Worm (Caenorhabditis elegans) whole organism, L4 larva: Measurements from ENCODE around the gene acy-1.

Experiments
- F37D6.2 ChIP-seq: sonication (generic microtip); optimal IDR thresholded peaks from 2 replicates; lab custom pipeline; 2016; ENCODE audit warnings: mild to moderate bottlenecking, missing genetic modification characterization, missing compliant biosample characterization
- F49E8.2 ChIP-seq: sonication (generic microtip); optimal IDR thresholded peaks from 2 replicates; lab custom pipeline; 2016; ENCODE audit warnings: missing compliant biosample characterization, mild to moderate bottlenecking, missing genetic modification characterization, borderline replicate concordance
- ZK546.5 ChIP-seq, 2 experiments: sonication (generic microtip); optimal IDR thresholded peaks; 2 replicates each; lab custom pipeline; 2017; ENCODE audit warnings: missing biosample characterization in 2 of 2, missing genetic modification characterization in 2 of 2
- aha-1 ChIP-seq: fragments of 150-350 bp; peaks from one replicate; lab custom pipeline; 2014; ENCODE audit warnings: missing biosample characterization, missing genetic modification characterization
- aly-2 ChIP-seq: sonication (generic microtip); optimal IDR thresholded peaks from 2 replicates; lab custom pipeline; 2018; ENCODE audit warnings: missing biosample characterization, missing genetic modification characterization
- ceh-20 ChIP-seq: fragments of 200-800 bp; sonication (Bioruptor generic); IDR thresholded peaks from 2 replicates; pipeline ENCODE4 v1.3.6; 2022; ENCODE audit warnings: missing genetic modification reagents, missing genetic modification characterization, missing compliant biosample characterization
- ceh-82 ChIP-seq: sonication (generic microtip); optimal IDR thresholded peaks from 2 replicates; lab custom pipeline; 2017; ENCODE audit warnings: missing biosample characterization, missing genetic modification characterization
- ces-1 ChIP-seq: fragments of 150-350 bp; sonication (generic microtip); optimal IDR thresholded peaks from 4 replicates; lab custom pipeline; 2014; ENCODE audit warnings: missing biosample characterization, missing genetic modification reagents, missing genetic modification characterization
- daf-16 ChIP-seq, 3 experiments: sonication (generic microtip); optimal IDR thresholded peaks; 2 replicates each; lab custom pipeline; 2016 to 2017; ENCODE audit warnings: missing genetic modification characterization in 3 of 3, missing genetic modification reagents in 3 of 3, mild to moderate bottlenecking in 2 of 3, missing compliant biosample characterization in 2 of 3, missing biosample characterization in 1 of 3, moderate library complexity in 1 of 3
- daf-8 ChIP-seq: fragments of 200-800 bp; sonication (Bioruptor generic); IDR thresholded peaks from 2 replicates; pipeline ENCODE4 v1.3.6; 2022; ENCODE audit warnings: missing genetic modification characterization, missing compliant biosample characterization
- egl-43 ChIP-seq: fragments of 200-800 bp; sonication (Bioruptor generic); IDR thresholded peaks from 2 replicates; pipeline ENCODE4 v1.3.6; 2022; ENCODE audit warnings: missing genetic modification reagents, missing genetic modification characterization, missing compliant biosample characterization
- hlh-11 ChIP-seq: fragments of 200-800 bp; sonication (Bioruptor generic); optimal IDR thresholded peaks from 2 replicates; lab custom pipeline; 2018; ENCODE audit warnings: mild to moderate bottlenecking, missing genetic modification characterization, missing compliant biosample characterization
- lin-1 ChIP-seq: fragments of 200-800 bp; sonication (Bioruptor generic); IDR thresholded peaks from 2 replicates; pipeline ENCODE4 v1.3.6; 2022; ENCODE audit warnings: missing genetic modification reagents, missing genetic modification characterization, missing compliant biosample characterization
- lin-38 ChIP-seq: fragments of 200-800 bp; sonication (Bioruptor generic); IDR thresholded peaks from 2 replicates; pipeline ENCODE4 v1.3.6; 2022; ENCODE audit warnings: missing genetic modification reagents, missing genetic modification characterization, missing compliant biosample characterization
- lsy-2 ChIP-seq, 2 experiments: fragments of 150-350 bp in 1 of 2; sonication (generic microtip) in 1 of 2; optimal IDR thresholded peaks; 2 replicates each; lab custom pipeline; 2014 to 2017; ENCODE audit warnings: missing biosample characterization in 2 of 2, missing genetic modification characterization in 2 of 2
- mdl-1 ChIP-seq, 2 experiments: fragments of 150-350 bp in 1 of 2; sonication (generic microtip) in 1 of 2; optimal IDR thresholded peaks; 2 replicates each; lab custom pipeline; 2014 to 2017; ENCODE audit warnings: missing biosample characterization in 2 of 2, missing genetic modification characterization in 2 of 2
- nhr-11 ChIP-seq: fragments of 150-350 bp; optimal IDR thresholded peaks from 2 replicates; lab custom pipeline; 2014; ENCODE audit warnings: missing biosample characterization, missing genetic modification characterization
- nhr-237 ChIP-seq: sonication (generic microtip); optimal IDR thresholded peaks from 2 replicates; lab custom pipeline; 2017; ENCODE audit warnings: missing biosample characterization, missing genetic modification characterization
- nhr-25 ChIP-seq: sonication (generic microtip); optimal IDR thresholded peaks from 2 replicates; lab custom pipeline; 2017; ENCODE audit warnings: missing genetic modification characterization, mild to moderate bottlenecking, missing compliant biosample characterization, antibody characterized with exemption, moderate library complexity, borderline replicate concordance; ENCODE audit not compliant: insufficient read depth
- nhr-28 ChIP-seq: fragments of 150-350 bp; optimal IDR thresholded peaks from 2 replicates; lab custom pipeline; 2014; ENCODE audit warnings: missing biosample characterization, missing genetic modification characterization
- nhr-6 ChIP-seq: fragments of 150-350 bp; optimal IDR thresholded peaks from 2 replicates; lab custom pipeline; 2014; ENCODE audit warnings: missing biosample characterization, missing genetic modification characterization
- nhr-77 ChIP-seq: fragments of 150-350 bp; optimal IDR thresholded peaks from 2 replicates; lab custom pipeline; 2014; ENCODE audit warnings: missing biosample characterization, missing genetic modification characterization
- pqm-1 ChIP-seq: sonication (generic microtip); optimal IDR thresholded peaks from 2 replicates; lab custom pipeline; 2017; ENCODE audit warnings: missing biosample characterization, missing genetic modification characterization
- saeg-2 ChIP-seq: fragments of 200-800 bp; sonication (Bioruptor generic); IDR thresholded peaks from 2 replicates; pipeline ENCODE4 v1.3.6; 2022; ENCODE audit warnings: missing genetic modification reagents, missing genetic modification characterization, missing compliant biosample characterization
- snpc-4 ChIP-seq: fragments of 150-350 bp; optimal IDR thresholded peaks from 2 replicates; lab custom pipeline; 2014; ENCODE audit warnings: missing biosample characterization, missing genetic modification characterization
- tag-97 ChIP-seq: fragments of 200-800 bp; sonication (Bioruptor generic); IDR thresholded peaks from 2 replicates; pipeline ENCODE4 v1.3.6; 2022; ENCODE audit warnings: missing genetic modification characterization, missing compliant biosample characterization
- tra-1 ChIP-seq: fragments of 200-800 bp; sonication (Bioruptor generic); IDR thresholded peaks from 2 replicates; pipeline ENCODE4 v1.3.6; 2022; ENCODE audit warnings: missing genetic modification reagents, missing genetic modification characterization, missing compliant biosample characterization
- unc-130 ChIP-seq: sonication (generic microtip); optimal IDR thresholded peaks from 2 replicates; lab custom pipeline; 2016; ENCODE audit warnings: missing genetic modification reagents, missing genetic modification characterization, missing compliant biosample characterization
- unc-39 ChIP-seq: sonication (generic microtip); optimal IDR thresholded peaks from 2 replicates; lab custom pipeline; 2017; ENCODE audit warnings: missing biosample characterization, missing genetic modification characterization
- unc-62 ChIP-seq, 3 experiments: fragments of 150-350 bp in 1 of 3; sonication (generic microtip); optimal IDR thresholded peaks in 2 of 3; peaks in 1 of 3; 1 replicate in 1 of 3; 2 replicates in 2 of 3; lab custom pipeline; 2014 to 2017; ENCODE audit warnings: missing biosample characterization in 3 of 3, missing genetic modification characterization in 3 of 3, missing genetic modification reagents in 3 of 3, missing genotype in 1 of 3
- vab-7 ChIP-seq: fragments of 200-800 bp; sonication (Bioruptor generic); IDR thresholded peaks from 2 replicates; pipeline ENCODE4 v1.3.6; 2022; ENCODE audit warnings: missing genetic modification reagents, missing genetic modification characterization, missing compliant biosample characterization
- zfp-3 ChIP-seq: fragments of 200-800 bp; sonication (Bioruptor generic); conservative IDR thresholded peaks from 2 replicates; pipeline ENCODE4 v1.3.6; 2022; ENCODE audit warnings: missing genetic modification reagents, missing genetic modification characterization, missing compliant biosample characterization
- zip-11 ChIP-seq: fragments of 200-800 bp; sonication (Bioruptor generic); IDR thresholded peaks from 2 replicates; pipeline ENCODE4 v1.3.6; 2022; ENCODE audit warnings: missing genetic modification characterization, missing compliant biosample characterization
- zip-2 ChIP-seq: fragments of 150-350 bp; optimal IDR thresholded peaks from 2 replicates; lab custom pipeline; 2014; ENCODE audit warnings: missing biosample characterization, missing genetic modification characterization
- ztf-7 ChIP-seq: fragments of 150-350 bp; optimal IDR thresholded peaks from 2 replicates; lab custom pipeline; 2014; ENCODE audit warnings: missing biosample characterization, missing genetic modification characterization

The acy-1 gene

DNA sequence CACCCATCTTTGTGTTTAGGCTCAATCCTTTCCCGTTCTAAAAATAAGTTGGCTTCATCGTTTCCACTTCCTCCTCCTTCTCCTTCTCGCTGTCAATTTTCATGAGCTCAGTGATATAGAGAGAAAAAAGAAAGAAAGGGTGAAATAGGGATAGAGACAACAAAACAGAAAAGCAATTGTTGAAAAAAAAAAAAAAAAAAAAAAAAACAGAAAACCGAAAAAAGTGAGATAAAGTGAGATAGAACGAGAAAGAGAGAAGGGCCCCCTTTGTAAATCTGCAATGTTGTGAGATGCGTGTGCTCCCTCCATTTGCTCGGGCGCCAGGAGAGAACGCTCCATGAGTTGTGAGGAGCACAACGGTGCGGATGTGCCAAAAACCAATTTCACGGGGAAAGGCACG is 2.0 kb downstream of the acy-1 start (continued):
- TF ChIP-seq daf-8 (no peak), lsy-2 (tag; optimal IDR thresholded peaks at IDR 0.05; lab: Kevin White, UChicago) (peak in 1 of 2 experiments; percentile 34), lin-38 (no peak), ztf-7 (tag; lab: Kevin White, UChicago) (no peak), aha-1 (tag; lab: Kevin White, UChicago) (peak; percentile 50), unc-62 (GFP tag; optimal IDR thresholded peaks at IDR 0.05 in 1 of 2; lab: Kevin White, UChicago) (peak in 1 of 2 experiments; percentile 70), unc-62 (tag; optimal IDR thresholded peaks at IDR 0.05; lab: Kevin White, UChicago) (no peak), F37D6.2 (tag; lab: Kevin White, UChicago) (no peak), saeg-2 (GFP tag; lab: Robert Waterston, UW) (no peak)

ce11 chrIII:4731295-4731988 is 9.5 kb downstream of the acy-1 start, which contains the start of gene F17C8.3:
TSS of gene F17C8.3 (plus strand) at chrIII:4731938.
- peak; percentile 69 for TF ChIP-seq hlh-11 (tag; lab: Kevin White, UChicago)
- TF ChIP-seq tra-1 (GFP tag; lab: Robert Waterston, UW), result 0 out of 2 replicates have a peak, but pooled peaks have one; percentile 63
- TF ChIP-seq daf-16 (GFP tag; optimal IDR thresholded peaks at IDR 0.05; lab: Kevin White, UChicago), result peak in 1 of 2 experiments; percentile 87
- no peak for TF ChIP-seq daf-16 (tag; optimal IDR thresholded peaks at IDR 0.05; lab: Kevin White, UChicago)
- peak; percentile 45 for TF ChIP-seq nhr-11 (tag; lab: Kevin White, UChicago)
- TF ChIP-seq F49E8.2, result no peak
- peak in 1 of 2 experiments; percentile 93 for TF ChIP-seq unc-62 (GFP tag; optimal IDR thresholded peaks at IDR 0.05 in 1 of 2; lab: Kevin White, UChicago)
- TF ChIP-seq unc-62 (tag; optimal IDR thresholded peaks at IDR 0.05; lab: Kevin White, UChicago), result no peak
- TF ChIP-seq tag-97 (GFP tag; lab: Robert Waterston, UW), result no peak
- TF ChIP-seq lsy-2 (tag; optimal IDR thresholded peaks at IDR 0.05; lab: Kevin White, UChicago), result peak in 1 of 2 experiments; percentile 29

DNA sequence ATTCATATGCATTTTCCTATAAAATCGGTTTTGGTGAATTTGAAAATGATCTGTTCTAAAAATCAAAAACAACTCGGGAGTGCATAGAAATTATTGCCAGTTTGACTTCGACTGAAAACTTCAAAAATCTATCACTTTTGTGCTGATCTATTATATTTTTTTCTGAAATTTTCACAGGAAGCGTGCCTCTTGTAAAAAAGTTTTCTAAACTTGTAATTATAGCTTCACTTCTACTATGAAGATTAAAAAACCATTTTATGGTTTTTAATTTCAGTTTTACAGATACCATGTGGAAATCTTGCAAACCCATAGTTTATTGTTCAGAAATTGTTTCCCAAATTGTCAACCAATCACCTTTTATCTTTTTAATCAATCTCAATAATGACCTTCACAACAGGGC is 12.2 kb downstream of the acy-1 start, which contains the start of gene F17C8.9:
TSS of gene F17C8.9 (plus strand) at position 301 of the 400 bp plus-strand sequence.
- TF ChIP-seq zip-2, result no peak
- no peak for TF ChIP-seq aly-2
- no peak for TF ChIP-seq mdl-1 (tag; optimal IDR thresholded peaks at IDR 0.05; lab: Kevin White, UChicago)
- no peak for TF ChIP-seq ceh-20 (GFP tag; lab: Robert Waterston, UW)
- TF ChIP-seq unc-39 (tag; lab: Kevin White, UChicago), result no peak
- no peak for TF ChIP-seq egl-43 (GFP tag; lab: Robert Waterston, UW)
- TF ChIP-seq nhr-6, result no peak
- no peak for TF ChIP-seq pqm-1 (tag; lab: Kevin White, UChicago)
- no peak for TF ChIP-seq F37D6.2 (tag; lab: Kevin White, UChicago)
- TF ChIP-seq ces-1 (GFP tag; lab: Kevin White, UChicago), result no peak
- no peak for TF ChIP-seq ceh-82 (tag; lab: Kevin White, UChicago)
- no peak for TF ChIP-seq daf-8
- no peak for TF ChIP-seq nhr-28
- no peak for TF ChIP-seq zip-11 (GFP tag; lab: Robert Waterston, UW)
- no peak for TF ChIP-seq zfp-3
- TF ChIP-seq unc-130 (GFP tag; lab: Kevin White, UChicago), result no peak

ce11 chrIII:4735443-4735842 is 13.5 kb downstream of the acy-1 start, which contains the start of gene F17C8.7:
TSS of gene F17C8.7 (plus strand) at chrIII:4735743.
- TF ChIP-seq nhr-237 (tag; lab: Kevin White, UChicago) (no peak), lin-1 (GFP tag; lab: Robert Waterston, UW) (no peak), zip-2 (no peak)

DNA sequence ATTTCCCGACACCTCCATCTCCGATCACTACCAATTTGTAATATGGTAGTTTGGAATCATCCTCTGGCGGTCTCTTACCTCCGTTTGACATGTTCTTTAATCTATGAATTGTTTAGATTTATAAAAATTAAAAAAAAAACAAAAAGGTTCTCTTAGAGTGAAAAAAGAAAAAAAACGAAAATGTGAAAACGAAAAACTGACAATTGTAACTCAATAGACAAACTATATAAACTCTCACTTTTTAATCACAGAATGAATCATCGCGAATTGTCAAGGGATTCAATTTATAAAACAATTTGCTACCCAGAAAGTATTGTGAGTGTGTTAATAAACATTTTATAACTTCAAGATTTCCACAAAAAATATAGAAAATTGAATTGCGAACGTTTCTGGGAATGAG is 18.1 kb downstream of the acy-1 start, which contains the start of gene ras-2:
TSS of gene ras-2 (minus strand) at position 101 of the 400 bp plus-strand sequence.
- no peak for TF ChIP-seq ZK546.5 (tag; optimal IDR thresholded peaks at IDR 0.05; lab: Kevin White, UChicago)
- no peak for TF ChIP-seq snpc-4 (tag; lab: Kevin White, UChicago)
- TF ChIP-seq nhr-77 (tag; lab: Kevin White, UChicago), result no peak
- TF ChIP-seq nhr-25 (tag; lab: Kevin White, UChicago), result no peak
- TF ChIP-seq vab-7 (GFP tag; lab: Robert Waterston, UW), result no peak
